Fruit fly (Drosophila melanogaster) S2 (cell line): ENCODE measurements around the gene Pvf1.

Source experiments
- CG8478 ChIP-seq: fragments of >200 bp; optimal IDR thresholded peaks from 2 replicates; lab custom pipeline; 2018
- CTCF ChIP-seq, 2 experiments: fragments of >200 bp; optimal IDR thresholded peaks; 2 replicates each; lab custom pipeline; 2018

DNA sequence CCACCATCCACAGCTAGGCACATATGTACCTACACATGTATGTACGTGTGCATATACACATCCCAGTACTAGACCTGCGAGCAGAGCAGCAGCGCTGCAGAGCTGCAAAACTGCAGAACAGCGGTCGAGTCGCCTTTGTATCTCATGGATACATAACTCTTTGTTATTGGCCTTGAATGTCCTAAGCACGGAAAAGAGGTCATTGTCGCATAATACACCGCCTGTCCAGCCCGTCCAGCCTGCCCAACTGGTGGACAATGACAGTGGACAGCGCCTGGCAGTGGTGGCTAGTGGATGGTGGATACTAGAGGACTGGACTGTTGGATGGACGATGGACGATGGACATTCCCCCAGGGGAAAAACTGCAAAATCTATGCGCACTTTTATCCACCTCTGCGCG, 31.2 kb upstream of the Pvf1 start:
- TF ChIP-seq CG8478 (lab: Kevin White, UChicago) (no peak), CTCF (optimal IDR thresholded peaks at IDR 0.05; lab: Kevin White, UChicago) (no peak)
